Worm (Caenorhabditis elegans) whole organism, L4 larva: ENCODE data around the gene F17A2.13.

ENCODE experiments used
- F44E2.7 ChIP-seq: fragments of 200-800 bp; sonication (Bioruptor generic); IDR thresholded peaks from 2 replicates; pipeline ENCODE4 v2.1.2; 2022; ENCODE audit warnings: missing genetic modification characterization, missing compliant biosample characterization
- ces-1 ChIP-seq: fragments of 150-350 bp; sonication (generic microtip); optimal IDR thresholded peaks from 4 replicates; lab custom pipeline; 2014; ENCODE audit warnings: missing biosample characterization, missing genetic modification reagents, missing genetic modification characterization
- fkh-10 ChIP-seq: fragments of 150-350 bp; optimal IDR thresholded peaks from 2 replicates; lab custom pipeline; 2014; ENCODE audit warnings: missing biosample characterization, missing genetic modification reagents, missing genetic modification characterization
- unc-39 ChIP-seq: sonication (generic microtip); optimal IDR thresholded peaks from 2 replicates; lab custom pipeline; 2017; ENCODE audit warnings: missing biosample characterization, missing genetic modification characterization

DNA sequence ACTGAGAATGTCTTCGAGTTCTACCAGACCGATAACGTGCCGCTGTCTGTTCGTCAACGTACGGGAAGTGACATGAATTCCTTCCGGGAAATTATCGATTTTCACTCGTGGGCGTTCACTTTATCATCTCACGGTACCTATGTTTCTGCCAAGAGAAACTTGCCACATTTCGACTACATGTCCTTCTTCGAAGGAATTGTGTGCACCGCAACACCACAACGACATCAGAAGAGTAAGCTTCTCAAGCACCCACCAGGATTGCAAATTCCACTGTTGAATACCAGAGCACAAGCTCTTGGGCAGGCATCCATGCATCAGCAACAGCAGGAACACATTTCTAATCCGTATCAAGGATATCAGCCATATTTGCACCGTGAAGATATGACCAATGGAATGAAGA, 37.3 kb upstream of the F17A2.13 start:
- no peak for TF ChIP-seq unc-39 (tag; lab: Kevin White, UChicago)
- TF ChIP-seq F44E2.7 (GFP tag; lab: Robert Waterston, UW) = no peak
- TF ChIP-seq ces-1 = no peak
- no peak for TF ChIP-seq fkh-10 (GFP tag; lab: Kevin White, UChicago)
